Fruit fly (Drosophila melanogaster): Measurements from ENCODE around the gene Daxx.

- TF ChIP-seq psq (optimal IDR thresholded peaks at IDR 0.05) (no peak), EcR (GFP tag; optimal IDR thresholded peaks at IDR 0.05) (no peak), pan (optimal IDR thresholded peaks at IDR 0.05) (no peak), usp (GFP tag; optimal IDR thresholded peaks at IDR 0.05) (no peak), CG8478 (optimal IDR thresholded peaks at IDR 0.05) (no peak)
Observed at dm6 chr2L:6474878-6475582, 5.7 kb upstream of the Daxx start.
